Worm (Caenorhabditis elegans): Measurements from ENCODE around the gene F33H12.7.
"Not testable (repeated sequence)": the region's sequence is repeated elsewhere in the genome, so short reads cannot be mapped to it uniquely, and the experiment has no call there.

ce11 chrII:2600176-2600575 lies 13.5 kb upstream of the F33H12.7 start, which contains the start of gene F33H12.1:
- not testable (repeated sequence) for TF ChIP-seq skn-1 (tag; optimal IDR thresholded peaks at IDR 0.05); nhr-28 (tag; optimal IDR thresholded peaks at IDR 0.05); lin-13 (GFP tag; optimal IDR thresholded peaks at IDR 0.05); snpc-4 (tag; optimal IDR thresholded peaks at IDR 0.05); vab-15 (tag; optimal IDR thresholded peaks at IDR 0.05); lin-35 (GFP tag; optimal IDR thresholded peaks at IDR 0.05); lin-39 (tag; optimal IDR thresholded peaks at IDR 0.05); elt-3 (tag; optimal IDR thresholded peaks at IDR 0.05); nhr-84 (tag; optimal IDR thresholded peaks at IDR 0.05); ztf-11 (tag; optimal IDR thresholded peaks at IDR 0.05); unc-62 (GFP tag; optimal IDR thresholded peaks at IDR 0.05)

All from whole organism, L1 larva.